Worm (Caenorhabditis elegans): Measurements from ENCODE around the gene pgp-10.

pgp-10 gene

ce11 chrX:7200475-7200874 lies 41.6 kb downstream of the pgp-10 start:
- TF ChIP-seq nfya-1 (tag; optimal IDR thresholded peaks at IDR 0.05; ENCODE audit: insufficient read depth) (peak; percentile 41), pqm-1 (tag; optimal IDR thresholded peaks at IDR 0.05) (peak; percentile 83), jun-1 (tag; optimal IDR thresholded peaks at IDR 0.05) (peak; percentile 38), nhr-43 (tag; optimal IDR thresholded peaks at IDR 0.05; ENCODE audit: poor library complexity, severe bottlenecking) (no peak), nhr-25 (tag; optimal IDR thresholded peaks at IDR 0.05) (no peak), nhr-67 (tag; optimal IDR thresholded peaks at IDR 0.05) (no peak), skn-1 (tag; optimal IDR thresholded peaks at IDR 0.05) (peak; percentile 47), ZK546.5 (tag; optimal IDR thresholded peaks at IDR 0.05) (no peak), elt-2 (tag; optimal IDR thresholded peaks at IDR 0.05) (peak; percentile 94)

- TF ChIP-seq fkh-2 (tag; optimal IDR thresholded peaks at IDR 0.05) (no peak), ceh-82 (tag; optimal IDR thresholded peaks at IDR 0.05) (no peak), jun-1 (tag; optimal IDR thresholded peaks at IDR 0.05) (no peak), ceh-28 (tag; optimal IDR thresholded peaks at IDR 0.05) (no peak), elt-1 (tag; optimal IDR thresholded peaks at IDR 0.05) (no peak), lin-15B (tag; optimal IDR thresholded peaks at IDR 0.05) (no peak), unc-39 (tag; optimal IDR thresholded peaks at IDR 0.05) (no peak), elt-3 (tag; optimal IDR thresholded peaks at IDR 0.05) (no peak), lsy-12 (tag; optimal IDR thresholded peaks at IDR 0.05) (no peak), nhr-23 (tag; optimal IDR thresholded peaks at IDR 0.05) (no peak), skn-1 (tag; optimal IDR thresholded peaks at IDR 0.05) (no peak), tbx-2 (tag; optimal IDR thresholded peaks at IDR 0.05) (no peak)
Measured at ce11 chrX:7204175-7204574, 45.3 kb downstream of the pgp-10 start.

ce11 chrX:7205195-7205594 lies 46.4 kb downstream of the pgp-10 start, which contains the start of gene C55B6.5:
C55B6.5 (minus strand) TSS chrX:7205295.
- no peak for TF ChIP-seq nfya-1 (tag; optimal IDR thresholded peaks at IDR 0.05; ENCODE audit: insufficient read depth)
- no peak for TF ChIP-seq ceh-16 (tag; optimal IDR thresholded peaks at IDR 0.05)
- TF ChIP-seq elt-2 (tag; optimal IDR thresholded peaks at IDR 0.05) = no peak
- TF ChIP-seq nhr-67 (tag; optimal IDR thresholded peaks at IDR 0.05) = no peak
- no peak for TF ChIP-seq unc-39 (tag; optimal IDR thresholded peaks at IDR 0.05)
- no peak for TF ChIP-seq R02D3.7 (tag; optimal IDR thresholded peaks at IDR 0.05)
- no peak for TF ChIP-seq pha-4 (tag; optimal IDR thresholded peaks at IDR 0.05)
- TF ChIP-seq zag-1 (tag; optimal IDR thresholded peaks at IDR 0.05) = no peak
- no peak for TF ChIP-seq nhr-25 (tag; optimal IDR thresholded peaks at IDR 0.05)
- no peak for TF ChIP-seq nhr-28 (tag; optimal IDR thresholded peaks at IDR 0.05)
- TF ChIP-seq nhr-237 (tag; optimal IDR thresholded peaks at IDR 0.05) = no peak
- no peak for TF ChIP-seq ceh-82 (tag; optimal IDR thresholded peaks at IDR 0.05)
- TF ChIP-seq ceh-9 (tag; optimal IDR thresholded peaks at IDR 0.05) = no peak

ce11 chrX:7206419-7206818 lies 47.6 kb downstream of the pgp-10 start, which contains the start of gene ZK867.2:
ZK867.2 (plus strand) TSS chrX:7206719.
- TF ChIP-seq hmg-11 (tag; optimal IDR thresholded peaks at IDR 0.05) (no peak), nhr-25 (tag; optimal IDR thresholded peaks at IDR 0.05) (no peak), unc-39 (tag; optimal IDR thresholded peaks at IDR 0.05) (no peak), aly-2 (tag; optimal IDR thresholded peaks at IDR 0.05) (no peak), elt-3 (tag; optimal IDR thresholded peaks at IDR 0.05) (no peak), ztf-4 (tag; optimal IDR thresholded peaks at IDR 0.05) (no peak), snpc-4 (tag; optimal IDR thresholded peaks at IDR 0.05) (no peak), elt-2 (tag; optimal IDR thresholded peaks at IDR 0.05) (no peak), ceh-9 (tag; optimal IDR thresholded peaks at IDR 0.05) (no peak), nhr-43 (tag; optimal IDR thresholded peaks at IDR 0.05; ENCODE audit: poor library complexity, severe bottlenecking) (no peak), elt-1 (tag; optimal IDR thresholded peaks at IDR 0.05) (no peak), lsy-12 (tag; optimal IDR thresholded peaks at IDR 0.05) (no peak), egl-5 (tag; optimal IDR thresholded peaks at IDR 0.05) (no peak), jun-1 (tag; optimal IDR thresholded peaks at IDR 0.05) (no peak), sea-2 (GFP tag; optimal IDR thresholded peaks at IDR 0.05) (no peak)

ce11 chrX:7209151-7209550 lies 50.3 kb downstream of the pgp-10 start:
- no peak for TF ChIP-seq daf-12 (tag; optimal IDR thresholded peaks at IDR 0.05)
- no peak for TF ChIP-seq nhr-23 (tag; optimal IDR thresholded peaks at IDR 0.05)
- TF ChIP-seq lsy-12 (tag; optimal IDR thresholded peaks at IDR 0.05) = no peak
- TF ChIP-seq lin-39 (tag; optimal IDR thresholded peaks at IDR 0.05) = no peak
- no peak for TF ChIP-seq sea-2 (GFP tag; optimal IDR thresholded peaks at IDR 0.05)
- no peak for TF ChIP-seq R02D3.7 (tag; optimal IDR thresholded peaks at IDR 0.05)
- no peak for TF ChIP-seq ama-1 (optimal IDR thresholded peaks at IDR 0.05)
- no peak for TF ChIP-seq tbx-2 (tag; optimal IDR thresholded peaks at IDR 0.05)
- TF ChIP-seq ztf-4 (tag; optimal IDR thresholded peaks at IDR 0.05) = no peak
- TF ChIP-seq jun-1 (tag; optimal IDR thresholded peaks at IDR 0.05) = no peak
- TF ChIP-seq skn-1 (tag; optimal IDR thresholded peaks at IDR 0.05) = no peak
- TF ChIP-seq nhr-237 (tag; optimal IDR thresholded peaks at IDR 0.05) = no peak
- no peak for TF ChIP-seq nhr-67 (tag; optimal IDR thresholded peaks at IDR 0.05)
- TF ChIP-seq nfya-1 (tag; optimal IDR thresholded peaks at IDR 0.05; ENCODE audit: insufficient read depth) = no peak
